Fruit fly (Drosophila melanogaster): ENCODE measurements around the gene CG6418.
A peak's percentile ranks its signal among the peaks of the same experiment; 100 is the strongest.

The CG6418 gene

dm6 chr3L:10854026-10854425 is 24.8 kb downstream of the CG6418 start (continued):
- TF ChIP-seq CG32532 (GFP tag; IDR thresholded peaks at IDR 0.05) (no peak), caup (GFP tag; optimal IDR thresholded peaks at IDR 0.05; ENCODE audit: severe bottlenecking) (no peak), CG10565 (GFP tag; optimal IDR thresholded peaks at IDR 0.05) (no peak), CG13424 (tag; optimal IDR thresholded peaks at IDR 0.05) (no peak), NC2β (GFP tag; optimal IDR thresholded peaks at IDR 0.05) (no peak), pita (GFP tag; optimal IDR thresholded peaks at IDR 0.05) (no peak), CG1832 (GFP tag; optimal IDR thresholded peaks at IDR 0.05) (peak; percentile 53), CG30403 (GFP tag; optimal IDR thresholded peaks at IDR 0.05) (no peak), fd96Cb (tag; optimal IDR thresholded peaks at IDR 0.05) (no peak), CG31365 (tag; optimal IDR thresholded peaks at IDR 0.05) (no peak), CG17385 (GFP tag; optimal IDR thresholded peaks at IDR 0.05) (no peak), Neu2 (GFP tag; optimal IDR thresholded peaks at IDR 0.05; ENCODE audit: borderline replicate concordance) (no peak), CG10267 (tag; optimal IDR thresholded peaks at IDR 0.05) (no peak), pros (GFP tag; optimal IDR thresholded peaks at IDR 0.05) (no peak), CG5953 (GFP tag; IDR thresholded peaks at IDR 0.05) (no peak), CG8944 (GFP tag; optimal IDR thresholded peaks at IDR 0.05) (no peak), Hr39 (optimal IDR thresholded peaks at IDR 0.05) (peak; percentile 58), GATAe (GFP tag; conservative IDR thresholded peaks at IDR 0.05) (no peak), toy (GFP tag; IDR thresholded peaks at IDR 0.05) (no peak), Eip74EF (GFP tag; optimal IDR thresholded peaks at IDR 0.05) (no peak), CG10979 (tag; optimal IDR thresholded peaks at IDR 0.05) (no peak), B-H1 (GFP tag; IDR thresholded peaks at IDR 0.05) (no peak), CG9932 (GFP tag; IDR thresholded peaks at IDR 0.05) (no peak), CG17829 (tag; optimal IDR thresholded peaks at IDR 0.05) (no peak), CG1233 (GFP tag; optimal IDR thresholded peaks at IDR 0.05) (no peak), Mad (GFP tag; optimal IDR thresholded peaks at IDR 0.05) (no peak), CG4282 (GFP tag; optimal IDR thresholded peaks at IDR 0.05) (no peak), CG14965 (GFP tag; optimal IDR thresholded peaks at IDR 0.05; ENCODE audit: borderline replicate concordance) (no peak), ato (GFP tag; IDR thresholded peaks at IDR 0.05; ENCODE audit: partially characterized antibody) (0 out of 2 replicates have a peak, but pooled peaks have one; percentile 16), Elba2 (GFP tag; optimal IDR thresholded peaks at IDR 0.05) (no peak), Dbx (GFP tag; IDR thresholded peaks at IDR 0.05) (no peak), E2f1 (GFP tag; IDR thresholded peaks at IDR 0.05) (no peak), CG2116 (GFP tag; optimal IDR thresholded peaks at IDR 0.05) (no peak), CG15011 (GFP tag; optimal IDR thresholded peaks at IDR 0.05) (no peak), wor (GFP tag; IDR thresholded peaks at IDR 0.05) (no peak), kay (GFP tag; optimal IDR thresholded peaks at IDR 0.05) (no peak), HLH3B (GFP tag; IDR thresholded peaks at IDR 0.05) (no peak), CG18764 (GFP tag; optimal IDR thresholded peaks at IDR 0.05) (no peak), Hsf (GFP tag; optimal IDR thresholded peaks at IDR 0.05) (no peak), CG18011 (GFP tag; optimal IDR thresholded peaks at IDR 0.05) (no peak), danr (GFP tag; IDR thresholded peaks at IDR 0.05) (no peak), ara (GFP tag; IDR thresholded peaks at IDR 0.05) (no peak), CG34422 (GFP tag; IDR thresholded peaks at IDR 0.05) (no peak), CG15269 (tag; optimal IDR thresholded peaks at IDR 0.05) (no peak), Tbp (GFP tag; optimal IDR thresholded peaks at IDR 0.05) (no peak), lmd (GFP tag; IDR thresholded peaks at IDR 0.05) (0 out of 2 replicates have a peak, but pooled peaks have one; percentile 11), CG4328 (GFP tag; optimal IDR thresholded peaks at IDR 0.05) (no peak), Hmr (GFP tag; optimal IDR thresholded peaks at IDR 0.05) (no peak), tup (GFP tag; optimal IDR thresholded peaks at IDR 0.05) (no peak), slbo (GFP tag; IDR thresholded peaks at IDR 0.05) (0 out of 2 replicates have a peak, but pooled peaks have one; percentile 6), az2 (GFP tag; optimal IDR thresholded peaks at IDR 0.05) (no peak), Pdp1 (GFP tag; optimal IDR thresholded peaks at IDR 0.05) (no peak)
